Fruit fly (Drosophila melanogaster) whole organism, embryonic: ENCODE measurements around the gene dsx-c73A.

Experiments used
- Abd-B ChIP-seq: fragments of 200-800 bp; sonication (Bioruptor generic); optimal IDR thresholded peaks from 2 replicates; lab custom pipeline; 2018; ENCODE audit warnings: missing biosample characterization, mild to moderate bottlenecking, missing genetic modification characterization, moderate library complexity
- Aef1 ChIP-seq: fragments of 200-800 bp; sonication (Bioruptor generic); IDR thresholded peaks from 3 replicates; pipeline ENCODE4 v1.3.6; 2022; ENCODE audit warnings: missing biosample characterization, missing genetic modification characterization
- Atf6 ChIP-seq: fragments of 200-800 bp; sonication (Bioruptor generic); IDR thresholded peaks from 2 replicates; pipeline ENCODE4 v1.3.6; 2022; ENCODE audit warnings: missing biosample characterization, missing genetic modification characterization
- Bgb ChIP-seq: fragments of 200-800 bp; sonication (Bioruptor generic); IDR thresholded peaks from 2 replicates; pipeline ENCODE4 v1.3.6; 2022; ENCODE audit warnings: missing biosample characterization, missing genetic modification characterization; ENCODE audit not compliant: partially characterized antibody
- BtbVII ChIP-seq: fragments of 200-800 bp; sonication (Bioruptor generic); optimal IDR thresholded peaks from 3 replicates; lab custom pipeline; 2017; ENCODE audit warnings: missing biosample characterization, mild to moderate bottlenecking, missing genetic modification characterization
- CG10959 ChIP-seq: fragments of 200-800 bp; sonication (Bioruptor generic); IDR thresholded peaks from 2 replicates; pipeline ENCODE4 v1.3.6; 2022; ENCODE audit warnings: missing biosample characterization, missing genetic modification characterization
- CG11085 ChIP-seq: fragments of 200-800 bp; sonication (Bioruptor generic); IDR thresholded peaks from 2 replicates; pipeline ENCODE4 v1.3.6; 2022; ENCODE audit warnings: missing biosample characterization, missing genetic modification characterization
- CG11695 ChIP-seq: fragments of 200-800 bp; sonication (Bioruptor generic); IDR thresholded peaks from 3 replicates; pipeline ENCODE4 v1.3.6; 2022; ENCODE audit warnings: missing biosample characterization, missing genetic modification characterization
- CG12104 ChIP-seq: fragments of 200-800 bp; sonication (Bioruptor generic); optimal IDR thresholded peaks from 3 replicates; lab custom pipeline; 2016; ENCODE audit warnings: missing biosample characterization, missing genetic modification characterization
- CG16815 ChIP-seq: fragments of 200-800 bp; sonication (Bioruptor generic); optimal IDR thresholded peaks from 3 replicates; lab custom pipeline; 2017; ENCODE audit warnings: missing biosample characterization, mild to moderate bottlenecking, missing genetic modification characterization
- CG17829 ChIP-seq: fragments of 200-800 bp; optimal IDR thresholded peaks from 2 replicates; lab custom pipeline; 2019; ENCODE audit warnings: missing biosample characterization, mild to moderate bottlenecking, missing genetic modification characterization, moderate library complexity
- CG18262 ChIP-seq: fragments of 200-800 bp; optimal IDR thresholded peaks from 3 replicates; lab custom pipeline; 2019; ENCODE audit warnings: missing biosample characterization, mild to moderate bottlenecking, missing genetic modification characterization, moderate library complexity
- CG30431 ChIP-seq: fragments of 200-800 bp; sonication (Bioruptor generic); optimal IDR thresholded peaks from 2 replicates; lab custom pipeline; 2017; ENCODE audit warnings: missing biosample characterization, missing genetic modification characterization
- CG32772 ChIP-seq: fragments of 200-800 bp; sonication (Bioruptor generic); IDR thresholded peaks from 2 replicates; pipeline ENCODE4 v1.3.6; 2022; ENCODE audit warnings: missing biosample characterization, missing genetic modification characterization
- CG3281 ChIP-seq: fragments of 200-800 bp; sonication (Bioruptor generic); optimal IDR thresholded peaks from 3 replicates; lab custom pipeline; 2017; ENCODE audit warnings: missing biosample characterization, mild to moderate bottlenecking, missing genetic modification characterization
- CG3995 ChIP-seq: fragments of 200-800 bp; sonication (Bioruptor generic); optimal IDR thresholded peaks from 3 replicates; lab custom pipeline; 2016; ENCODE audit warnings: missing biosample characterization, missing genetic modification characterization
- CG42726 ChIP-seq: fragments of 200-800 bp; sonication (Bioruptor generic); IDR thresholded peaks from 2 replicates; pipeline ENCODE4 v1.3.6; 2022; ENCODE audit warnings: missing biosample characterization, missing genetic modification characterization; ENCODE audit not compliant: partially characterized antibody
- CG4617 ChIP-seq: fragments of 200-800 bp; sonication (Bioruptor generic); optimal IDR thresholded peaks from 3 replicates; lab custom pipeline; 2016; ENCODE audit warnings: missing biosample characterization, missing genetic modification characterization, borderline replicate concordance
- CG6689 ChIP-seq: fragments of 200-800 bp; sonication (Bioruptor generic); IDR thresholded peaks from 2 replicates; pipeline ENCODE4 v1.3.6; 2022; ENCODE audit warnings: missing biosample characterization, missing genetic modification characterization
- CG7271 ChIP-seq: fragments of 200-800 bp; sonication (Bioruptor generic); optimal IDR thresholded peaks from 2 replicates; lab custom pipeline; 2018; ENCODE audit warnings: missing biosample characterization, mild to moderate bottlenecking, missing genetic modification characterization, moderate library complexity
- CG7556 ChIP-seq: fragments of 200-800 bp; sonication (Bioruptor generic); optimal IDR thresholded peaks from 2 replicates; lab custom pipeline; 2017; ENCODE audit warnings: missing biosample characterization, mild to moderate bottlenecking, missing genetic modification characterization
- CG8765 ChIP-seq: fragments of 200-800 bp; sonication (Bioruptor generic); IDR thresholded peaks from 2 replicates; pipeline ENCODE4 v1.3.6; 2022; ENCODE audit warnings: missing biosample characterization, missing genetic modification characterization
- ERR ChIP-seq: fragments of 200-800 bp; sonication (Bioruptor generic); optimal IDR thresholded peaks from 2 replicates; lab custom pipeline; 2016; ENCODE audit warnings: missing biosample characterization, missing genetic modification characterization
- Hmr ChIP-seq: fragments of 200-800 bp; sonication (Bioruptor generic); optimal IDR thresholded peaks from 3 replicates; lab custom pipeline; 2017; ENCODE audit warnings: mild to moderate bottlenecking, missing biosample characterization, missing genetic modification reagents, missing genetic modification characterization
- Ptx1 ChIP-seq: fragments of 200-800 bp; sonication (Bioruptor generic); IDR thresholded peaks from 2 replicates; pipeline ENCODE4 v1.3.6; 2022; ENCODE audit warnings: missing biosample characterization, missing genetic modification characterization
- Side ChIP-seq: fragments of 200-800 bp; sonication (Bioruptor generic); optimal IDR thresholded peaks from 2 replicates; lab custom pipeline; 2016; ENCODE audit warnings: missing biosample characterization, missing genetic modification characterization
- abd-A ChIP-seq: fragments of 200-800 bp; sonication (Bioruptor generic); optimal IDR thresholded peaks from 3 replicates; lab custom pipeline; 2019; ENCODE audit warnings: missing biosample characterization, mild to moderate bottlenecking, missing genetic modification characterization, moderate library complexity
- ap ChIP-seq: fragments of 200-800 bp; sonication (Bioruptor generic); IDR thresholded peaks from 2 replicates; pipeline ENCODE4 v1.3.6; 2022; ENCODE audit warnings: missing biosample characterization, missing genetic modification characterization
- ato ChIP-seq: fragments of 200-800 bp; sonication (Bioruptor generic); IDR thresholded peaks from 2 replicates; pipeline ENCODE4 v1.3.6; 2022; ENCODE audit warnings: missing biosample characterization, missing genetic modification characterization; ENCODE audit not compliant: partially characterized antibody
- chif ChIP-seq, 2 experiments: fragments of 200-800 bp; sonication (Bioruptor generic); optimal IDR thresholded peaks; 3 replicates each; lab custom pipeline; 2016; ENCODE audit warnings: missing biosample characterization in 2 of 2, missing genetic modification characterization in 2 of 2
- da ChIP-seq: fragments of 200-800 bp; sonication (Bioruptor generic); optimal IDR thresholded peaks from 2 replicates; lab custom pipeline; 2016; ENCODE audit warnings: missing biosample characterization, missing genetic modification characterization
- danr ChIP-seq: fragments of 200-800 bp; sonication (Bioruptor generic); IDR thresholded peaks from 2 replicates; pipeline ENCODE4 v1.3.6; 2022; ENCODE audit warnings: missing biosample characterization, missing genetic modification characterization
- ham ChIP-seq: fragments of 200-800 bp; sonication (Bioruptor generic); IDR thresholded peaks from 2 replicates; pipeline ENCODE4 v1.3.6; 2022; ENCODE audit warnings: missing biosample characterization, missing genetic modification characterization
- her ChIP-seq: fragments of 200-800 bp; sonication (Bioruptor generic); optimal IDR thresholded peaks from 2 replicates; lab custom pipeline; 2016; ENCODE audit warnings: missing biosample characterization, missing genetic modification characterization
- kay ChIP-seq: fragments of 200-800 bp; sonication (Bioruptor generic); optimal IDR thresholded peaks from 2 replicates; lab custom pipeline; 2016; ENCODE audit warnings: missing biosample characterization, missing genetic modification characterization
- klu ChIP-seq: fragments of 200-800 bp; sonication (Bioruptor generic); IDR thresholded peaks from 2 replicates; pipeline ENCODE4 v1.3.6; 2022; ENCODE audit warnings: missing biosample characterization, missing genetic modification characterization
- lbe ChIP-seq: fragments of 200-800 bp; sonication (Bioruptor generic); optimal IDR thresholded peaks from 2 replicates; lab custom pipeline; 2016; ENCODE audit warnings: missing biosample characterization, mild to moderate bottlenecking, missing genetic modification characterization
- nau ChIP-seq: fragments of 200-800 bp; sonication (Bioruptor generic); optimal IDR thresholded peaks from 3 replicates; lab custom pipeline; 2017; ENCODE audit warnings: missing biosample characterization, mild to moderate bottlenecking, missing genetic modification characterization, missing genetic modification reagents
- org-1 ChIP-seq: fragments of 200-800 bp; sonication (Bioruptor generic); optimal IDR thresholded peaks from 2 replicates; lab custom pipeline; 2017; ENCODE audit warnings: missing biosample characterization, missing genetic modification characterization
- pfk ChIP-seq: fragments of 200-800 bp; sonication (Bioruptor generic); optimal IDR thresholded peaks from 2 replicates; lab custom pipeline; 2018; ENCODE audit warnings: missing biosample characterization, mild to moderate bottlenecking, missing genetic modification characterization, moderate library complexity
- phol ChIP-seq: fragments of 200-800 bp; sonication (Bioruptor generic); optimal IDR thresholded peaks from 3 replicates; lab custom pipeline; 2018; ENCODE audit warnings: missing biosample characterization, mild to moderate bottlenecking, missing genetic modification characterization, moderate library complexity
- rib ChIP-seq: fragments of 200-800 bp; sonication (Bioruptor generic); IDR thresholded peaks from 2 replicates; pipeline ENCODE4 v1.3.6; 2022; ENCODE audit warnings: missing biosample characterization, missing genetic modification characterization
- slbo ChIP-seq: fragments of 200-800 bp; sonication (Bioruptor generic); IDR thresholded peaks from 2 replicates; pipeline ENCODE4 v1.3.6; 2022; ENCODE audit warnings: missing biosample characterization, missing genetic modification characterization
- slou ChIP-seq: fragments of 200-800 bp; sonication (Bioruptor generic); optimal IDR thresholded peaks from 3 replicates; lab custom pipeline; 2016; ENCODE audit warnings: missing biosample characterization, missing genetic modification characterization
- stwl ChIP-seq: fragments of 200-800 bp; sonication (Bioruptor generic); optimal IDR thresholded peaks from 3 replicates; lab custom pipeline; 2018; ENCODE audit warnings: missing biosample characterization, mild to moderate bottlenecking, missing genetic modification characterization, moderate library complexity
- tgo ChIP-seq: fragments of 200-800 bp; sonication (Bioruptor generic); IDR thresholded peaks from 3 replicates; pipeline ENCODE4 v1.3.6; 2022; ENCODE audit warnings: missing biosample characterization, missing genetic modification characterization
- tio ChIP-seq: fragments of 200-800 bp; sonication (Bioruptor generic); optimal IDR thresholded peaks from 2 replicates; lab custom pipeline; 2017; ENCODE audit warnings: missing biosample characterization, missing genetic modification characterization, inconsistent platforms
- vvl ChIP-seq: fragments of 200-800 bp; sonication (Bioruptor generic); IDR thresholded peaks from 2 replicates; pipeline ENCODE4 v1.3.6; 2022; ENCODE audit warnings: missing biosample characterization, missing genetic modification characterization
- zf30C ChIP-seq: fragments of 200-800 bp; sonication (Bioruptor generic); optimal IDR thresholded peaks from 3 replicates; lab custom pipeline; 2018; ENCODE audit warnings: missing biosample characterization, mild to moderate bottlenecking, missing genetic modification characterization

Gene dsx-c73A

dm6 chr3L:16483524-16484370 is 32.0 kb upstream of the dsx-c73A start, which contains the start of gene aos (continued):
- TF ChIP-seq CG17829 (tag; lab: Kevin White, UChicago) (peak; percentile 98), CG10959 (GFP tag; lab: Robert Waterston, UW) (peak; percentile 58), phol (peak; percentile 94), CG7556 (GFP tag; lab: Kevin White, UChicago) (peak; percentile 99), CG3281 (GFP tag; lab: Kevin White, UChicago) (peak; percentile 90), ap (peak; percentile 81), Ptx1 (GFP tag; lab: Robert Waterston, UW) (peak; percentile 90), ERR (no peak), vvl (GFP tag; lab: Robert Waterston, UW) (peak; percentile 86), tio (peak; percentile 93), CG6689 (GFP tag; lab: Robert Waterston, UW) (peak; percentile 92), Atf6 (GFP tag; lab: Robert Waterston, UW) (peak; percentile 79), CG3995 (GFP tag; lab: Kevin White, UChicago) (no peak), CG42726 (GFP tag; lab: Robert Waterston, UW) (no peak), stwl (tag; lab: Kevin White, UChicago) (no peak), org-1 (GFP tag; lab: Kevin White, UChicago) (peak; percentile 89), CG30431 (GFP tag; lab: Kevin White, UChicago) (peak; percentile 88), CG12104 (GFP tag; lab: Kevin White, UChicago) (peak; percentile 93), CG8765 (GFP tag; lab: Robert Waterston, UW) (peak; percentile 63; the same call in 1 of the 2 replicates), BtbVII (GFP tag; lab: Kevin White, UChicago) (peak; percentile 90), CG4617 (GFP tag; lab: Kevin White, UChicago) (peak; percentile 43), CG7271 (tag; lab: Kevin White, UChicago) (peak; percentile 73), nau (GFP tag; lab: Kevin White, UChicago) (peak; percentile 65), rib (GFP tag; lab: Robert Waterston, UW) (peak; percentile 56), ham (GFP tag; lab: Robert Waterston, UW) (no peak), Bgb (GFP tag; lab: Robert Waterston, UW) (peak; percentile 26; the same call in 1 of the 2 replicates), pfk (GFP tag; lab: Kevin White, UChicago) (no peak), Abd-B (GFP tag; lab: Kevin White, UChicago) (peak; percentile 57), lbe (peak; percentile 64), klu (GFP tag; lab: Robert Waterston, UW) (peak; percentile 81), abd-A (tag; lab: Kevin White, UChicago) (no peak), CG16815 (GFP tag; lab: Kevin White, UChicago) (peak; percentile 90), Side (GFP tag; lab: Kevin White, UChicago) (peak; percentile 47), ato (GFP tag; lab: Robert Waterston, UW) (0 out of 2 replicates have a peak, but pooled peaks have one; percentile 27), tgo (GFP tag; lab: Robert Waterston, UW) (peak; percentile 89), danr (GFP tag; lab: Robert Waterston, UW) (no peak), CG11695 (GFP tag; lab: Robert Waterston, UW) (peak; percentile 93), chif (GFP tag; optimal IDR thresholded peaks at IDR 0.05; lab: Kevin White, UChicago) (peak; percentile 44 to 74), zf30C (GFP tag; lab: Kevin White, UChicago) (peak; percentile 97), CG11085 (GFP tag; lab: Robert Waterston, UW) (peak; percentile 54; the same call in 1 of the 2 replicates), Aef1 (GFP tag; lab: Robert Waterston, UW) (no peak), her (GFP tag; lab: Kevin White, UChicago) (no peak), slou (GFP tag; lab: Kevin White, UChicago) (peak; percentile 50), kay (peak; percentile 55), da (GFP tag; lab: Kevin White, UChicago) (no peak), slbo (peak; percentile 82), Hmr (peak; percentile 89), CG18262 (tag; lab: Kevin White, UChicago) (peak; percentile 99), CG32772 (GFP tag; lab: Robert Waterston, UW) (peak; percentile 80)
